Fruit fly (Drosophila melanogaster) whole organism, embryonic: Measurements from ENCODE around the gene Dhdds.
A peak's percentile ranks its signal among the peaks of the same experiment; 100 is the strongest.

Experiments
- Bgb ChIP-seq: fragments of 200-800 bp; sonication (Bioruptor generic); IDR thresholded peaks from 2 replicates; pipeline ENCODE4 v1.3.6; 2022; ENCODE audit warnings: missing biosample characterization, missing genetic modification characterization; ENCODE audit not compliant: partially characterized antibody
- Blimp-1 ChIP-seq: fragments of 200-800 bp; sonication (Bioruptor generic); optimal IDR thresholded peaks from 3 replicates; lab custom pipeline; 2018; ENCODE audit warnings: missing biosample characterization, missing genetic modification characterization, mild to moderate bottlenecking, moderate library complexity, missing genetic modification reagents
- CG11696 ChIP-seq: fragments of 200-800 bp; sonication (Bioruptor generic); IDR thresholded peaks from 2 replicates; pipeline ENCODE4 v1.3.6; 2022; ENCODE audit warnings: missing biosample characterization, missing genetic modification characterization
- CG12769 ChIP-seq: fragments of 200-800 bp; sonication (Bioruptor generic); optimal IDR thresholded peaks from 2 replicates; lab custom pipeline; 2019; ENCODE audit warnings: missing biosample characterization, mild to moderate bottlenecking, missing genetic modification characterization, moderate library complexity
- CG13287 ChIP-seq: fragments of 200-800 bp; sonication (Bioruptor generic); IDR thresholded peaks from 2 replicates; pipeline ENCODE4 v1.3.6; 2022; ENCODE audit warnings: missing biosample characterization, missing genetic modification characterization; ENCODE audit not compliant: partially characterized antibody
- CG13624 ChIP-seq: fragments of 200-800 bp; sonication (Bioruptor generic); optimal IDR thresholded peaks from 2 replicates; lab custom pipeline; 2016; ENCODE audit warnings: missing biosample characterization, missing genetic modification characterization
- CG14441 ChIP-seq: fragments of 200-800 bp; sonication (Bioruptor generic); IDR thresholded peaks from 2 replicates; pipeline ENCODE4 v1.3.6; 2022; ENCODE audit warnings: missing biosample characterization, missing genetic modification characterization
- CG14860 ChIP-seq: fragments of 200-800 bp; sonication (Bioruptor generic); IDR thresholded peaks from 3 replicates; pipeline ENCODE4 v1.3.6; 2022; ENCODE audit warnings: missing biosample characterization, missing genetic modification characterization; ENCODE audit not compliant: partially characterized antibody
- CG15479 ChIP-seq: fragments of 200-800 bp; sonication (Bioruptor generic); optimal IDR thresholded peaks from 3 replicates; lab custom pipeline; 2019; ENCODE audit warnings: missing biosample characterization, mild to moderate bottlenecking, missing genetic modification characterization, moderate library complexity
- CG1792 ChIP-seq: fragments of 200-800 bp; sonication (Bioruptor generic); optimal IDR thresholded peaks from 2 replicates; lab custom pipeline; 2016; ENCODE audit warnings: missing biosample characterization, missing genetic modification characterization
- CG2116 ChIP-seq: fragments of 200-800 bp; sonication (Bioruptor generic); optimal IDR thresholded peaks from 3 replicates; lab custom pipeline; 2018; ENCODE audit warnings: missing biosample characterization, mild to moderate bottlenecking, missing genetic modification characterization
- CG30403 ChIP-seq: fragments of 200-800 bp; sonication (Bioruptor generic); optimal IDR thresholded peaks from 3 replicates; lab custom pipeline; 2016; ENCODE audit warnings: missing biosample characterization, missing genetic modification characterization
- CG32532 ChIP-seq: fragments of 200-800 bp; sonication (Bioruptor generic); IDR thresholded peaks from 2 replicates; pipeline ENCODE4 v1.3.6; 2022; ENCODE audit warnings: missing biosample characterization, missing genetic modification characterization
- CG3407 ChIP-seq: fragments of 200-800 bp; sonication (Bioruptor generic); optimal IDR thresholded peaks from 2 replicates; lab custom pipeline; 2018; ENCODE audit warnings: missing biosample characterization, mild to moderate bottlenecking, missing genetic modification characterization
- CG5180 ChIP-seq: fragments of 200-800 bp; sonication (Bioruptor generic); optimal IDR thresholded peaks from 3 replicates; lab custom pipeline; 2017; ENCODE audit warnings: missing biosample characterization, missing genetic modification characterization, mild to moderate bottlenecking, moderate library complexity, missing genetic modification reagents
- CG6689 ChIP-seq: fragments of 200-800 bp; sonication (Bioruptor generic); IDR thresholded peaks from 2 replicates; pipeline ENCODE4 v1.3.6; 2022; ENCODE audit warnings: missing biosample characterization, missing genetic modification characterization
- CG6813 ChIP-seq: fragments of 200-800 bp; sonication (Bioruptor generic); optimal IDR thresholded peaks from 2 replicates; lab custom pipeline; 2017; ENCODE audit warnings: missing biosample characterization, missing genetic modification characterization, mild to moderate bottlenecking, moderate library complexity, missing genetic modification reagents
- CG7839 ChIP-seq: fragments of 200-800 bp; sonication (Bioruptor generic); optimal IDR thresholded peaks from 3 replicates; lab custom pipeline; 2018; ENCODE audit warnings: missing biosample characterization, mild to moderate bottlenecking, missing genetic modification characterization, moderate library complexity
- CG9932 ChIP-seq: fragments of 200-800 bp; sonication (Bioruptor generic); IDR thresholded peaks from 2 replicates; pipeline ENCODE4 v1.3.6; 2022; ENCODE audit warnings: missing biosample characterization, missing genetic modification characterization
- Deaf1 ChIP-seq: fragments of 200-800 bp; optimal IDR thresholded peaks from 3 replicates; lab custom pipeline; 2019; ENCODE audit warnings: missing biosample characterization, mild to moderate bottlenecking, missing genetic modification characterization, moderate library complexity
- Fer2 ChIP-seq: fragments of 200-800 bp; sonication (Bioruptor generic); optimal IDR thresholded peaks from 2 replicates; lab custom pipeline; 2018; ENCODE audit warnings: missing biosample characterization, mild to moderate bottlenecking, missing genetic modification characterization, moderate library complexity
- MBD-R2 ChIP-seq: fragments of 200-800 bp; sonication (Bioruptor generic); IDR thresholded peaks from 2 replicates; pipeline ENCODE4 v1.3.6; 2022; ENCODE audit warnings: missing biosample characterization, missing genetic modification characterization
- NC2β ChIP-seq: fragments of 200-800 bp; sonication (Bioruptor generic); optimal IDR thresholded peaks from 2 replicates; lab custom pipeline; 2016; ENCODE audit warnings: missing biosample characterization, missing genetic modification characterization
- Pdp1 ChIP-seq, 2 experiments: fragments of 200-800 bp; sonication (Bioruptor generic); optimal IDR thresholded peaks; 3 replicates each; lab custom pipeline; 2016; ENCODE audit warnings: missing biosample characterization in 2 of 2, missing genetic modification characterization in 2 of 2, mild to moderate bottlenecking in 1 of 2, moderate library complexity in 1 of 2
- Poxn ChIP-seq: fragments of 200-800 bp; sonication (Bioruptor generic); IDR thresholded peaks from 2 replicates; pipeline ENCODE4 v1.3.6; 2022; ENCODE audit warnings: missing biosample characterization, missing genetic modification characterization
- Ptx1 ChIP-seq: fragments of 200-800 bp; sonication (Bioruptor generic); IDR thresholded peaks from 2 replicates; pipeline ENCODE4 v1.3.6; 2022; ENCODE audit warnings: missing biosample characterization, missing genetic modification characterization
- Sox102F ChIP-seq: fragments of 200-800 bp; sonication (Bioruptor generic); optimal IDR thresholded peaks from 2 replicates; lab custom pipeline; 2018; ENCODE audit warnings: missing biosample characterization, mild to moderate bottlenecking, missing genetic modification characterization, moderate library complexity
- Sry-δ ChIP-seq: fragments of 200-800 bp; sonication (Bioruptor generic); optimal IDR thresholded peaks from 2 replicates; lab custom pipeline; 2016; ENCODE audit warnings: missing biosample characterization, missing genetic modification characterization
- Xbp1 ChIP-seq: fragments of 200-800 bp; sonication (Bioruptor generic); optimal IDR thresholded peaks from 3 replicates; lab custom pipeline; 2016; ENCODE audit warnings: missing biosample characterization, mild to moderate bottlenecking, missing genetic modification characterization
- amos ChIP-seq: fragments of 200-800 bp; sonication (Bioruptor generic); IDR thresholded peaks from 2 replicates; pipeline ENCODE4 v1.3.6; 2022; ENCODE audit warnings: missing biosample characterization, missing genetic modification characterization; ENCODE audit not compliant: partially characterized antibody
- bcd ChIP-seq: fragments of 200-800 bp; sonication (Bioruptor generic); optimal IDR thresholded peaks from 2 replicates; lab custom pipeline; 2017; ENCODE audit warnings: missing biosample characterization, mild to moderate bottlenecking, missing genetic modification characterization
- dm ChIP-seq: fragments of 200-800 bp; sonication (Bioruptor generic); optimal IDR thresholded peaks from 3 replicates; lab custom pipeline; 2016; ENCODE audit warnings: missing biosample characterization, missing genetic modification characterization
- grau ChIP-seq: fragments of 200-800 bp; optimal IDR thresholded peaks from 3 replicates; lab custom pipeline; 2019; ENCODE audit warnings: missing biosample characterization, mild to moderate bottlenecking, missing genetic modification characterization, moderate library complexity
- insv ChIP-seq, 2 experiments: fragments of 200-800 bp; sonication (Bioruptor generic); optimal IDR thresholded peaks; 3 replicates each; lab custom pipeline; 2016 to 2018; ENCODE audit warnings: missing biosample characterization in 2 of 2, missing genetic modification characterization in 2 of 2
- inv ChIP-seq: fragments of 200-800 bp; sonication (Bioruptor generic); IDR thresholded peaks from 2 replicates; pipeline ENCODE4 v1.3.6; 2022; ENCODE audit warnings: missing biosample characterization, missing genetic modification characterization; ENCODE audit not compliant: partially characterized antibody
- kni ChIP-seq: fragments of 200-800 bp; sonication (Bioruptor generic); optimal IDR thresholded peaks from 3 replicates; lab custom pipeline; 2017; ENCODE audit warnings: mild to moderate bottlenecking, missing biosample characterization, missing genetic modification reagents, missing genetic modification characterization
- lov ChIP-seq, 2 experiments: fragments of 200-800 bp in 1 of 2; fragments of >200 bp in 1 of 2; sonication (Bioruptor generic) in 1 of 2; IDR thresholded peaks in 1 of 2; optimal IDR thresholded peaks in 1 of 2; 2 replicates in 1 of 2; 3 replicates in 1 of 2; pipeline versions ENCODE4 v1.3.6 to Lab custom; 2017 to 2022; ENCODE audit warnings: missing biosample characterization in 1 of 2, missing genetic modification characterization in 1 of 2
- nerfin-2 ChIP-seq: fragments of 200-800 bp; sonication (Bioruptor generic); IDR thresholded peaks from 2 replicates; pipeline ENCODE4 v1.3.6; 2022; ENCODE audit warnings: missing biosample characterization, missing genetic modification characterization; ENCODE audit not compliant: partially characterized antibody
- nmo ChIP-seq: fragments of 200-800 bp; sonication (Bioruptor generic); optimal IDR thresholded peaks from 2 replicates; lab custom pipeline; 2018; ENCODE audit warnings: missing biosample characterization, mild to moderate bottlenecking, missing genetic modification characterization, moderate library complexity
- pita ChIP-seq: fragments of 200-800 bp; sonication (Bioruptor generic); optimal IDR thresholded peaks from 2 replicates; lab custom pipeline; 2017; ENCODE audit warnings: missing biosample characterization, mild to moderate bottlenecking, missing genetic modification characterization
- pzg ChIP-seq: fragments of 200-800 bp; sonication (Bioruptor generic); optimal IDR thresholded peaks from 3 replicates; lab custom pipeline; 2018; ENCODE audit warnings: missing biosample characterization, mild to moderate bottlenecking, missing genetic modification characterization, moderate library complexity
- ranshi ChIP-seq: fragments of 200-800 bp; sonication (Bioruptor generic); IDR thresholded peaks from 2 replicates; pipeline ENCODE4 v1.3.6; 2022; ENCODE audit warnings: missing biosample characterization, missing genetic modification characterization
- sima ChIP-seq: fragments of 200-800 bp; sonication (Bioruptor generic); optimal IDR thresholded peaks from 2 replicates; lab custom pipeline; 2016; ENCODE audit warnings: missing biosample characterization, missing genetic modification characterization
- slou ChIP-seq: fragments of 200-800 bp; sonication (Bioruptor generic); optimal IDR thresholded peaks from 3 replicates; lab custom pipeline; 2016; ENCODE audit warnings: missing biosample characterization, missing genetic modification characterization
- ssp ChIP-seq: fragments of 200-800 bp; sonication (Bioruptor generic); IDR thresholded peaks from 2 replicates; pipeline ENCODE4 v1.3.6; 2022; ENCODE audit warnings: missing biosample characterization, missing genetic modification characterization
- tx ChIP-seq: fragments of 200-800 bp; sonication (Bioruptor generic); optimal IDR thresholded peaks from 2 replicates; lab custom pipeline; 2016; ENCODE audit warnings: missing biosample characterization, missing genetic modification characterization
- yki ChIP-seq: fragments of >200 bp; optimal IDR thresholded peaks from 3 replicates; lab custom pipeline; 2018

Dhdds gene

dm6 chrX:7935798-7936572 is 2.8 kb upstream of the Dhdds start, which contains the start of gene Ubr3 (continued):
- peak; percentile 44 for TF ChIP-seq CG9932 (GFP tag; lab: Robert Waterston, UW)
- peak; percentile 87 for TF ChIP-seq pzg (GFP tag; lab: Kevin White, UChicago)
- peak; percentile 74 for TF ChIP-seq inv (GFP tag; lab: Robert Waterston, UW)
- peak; percentile 77 for TF ChIP-seq CG13287 (GFP tag; lab: Robert Waterston, UW)
- peak in 1 of 2 experiments; percentile 19 for TF ChIP-seq Pdp1 (GFP tag; optimal IDR thresholded peaks at IDR 0.05; lab: Kevin White, UChicago)
- peak; percentile 82 for TF ChIP-seq Sry-δ (GFP tag; lab: Kevin White, UChicago)
- no peak for TF ChIP-seq CG3407
- no peak for TF ChIP-seq grau (tag; lab: Kevin White, UChicago)
- TF ChIP-seq insv (GFP tag; optimal IDR thresholded peaks at IDR 0.05; lab: Kevin White, UChicago): peak in 1 of 2 experiments; percentile 13
- no peak for TF ChIP-seq Sox102F (GFP tag; lab: Kevin White, UChicago)
- peak; percentile 34 for TF ChIP-seq nmo (GFP tag; lab: Kevin White, UChicago)
- no peak for TF ChIP-seq Xbp1 (GFP tag; lab: Kevin White, UChicago)
- TF ChIP-seq NC2β (GFP tag; lab: Kevin White, UChicago): peak; percentile 35
- 0 out of 2 replicates have a peak, but pooled peaks have one; percentile 18 for TF ChIP-seq CG32532 (GFP tag; lab: Robert Waterston, UW)
- peak; percentile 66 for TF ChIP-seq nerfin-2 (GFP tag; lab: Robert Waterston, UW)
- TF ChIP-seq Blimp-1 (GFP tag; lab: Kevin White, UChicago): no peak
- no peak for TF ChIP-seq CG11696 (GFP tag; lab: Robert Waterston, UW)
- peak; percentile 77 for TF ChIP-seq dm (GFP tag; lab: Kevin White, UChicago)
- TF ChIP-seq kni: no peak
- no peak for TF ChIP-seq Fer2 (tag; lab: Kevin White, UChicago)
- peak; percentile 69 for TF ChIP-seq Deaf1 (tag; lab: Kevin White, UChicago)
- peak; percentile 84 for TF ChIP-seq amos (GFP tag; lab: Robert Waterston, UW)
- peak; percentile 66 for TF ChIP-seq CG14860 (GFP tag; lab: Robert Waterston, UW)
- TF ChIP-seq Bgb: peak; percentile 86

DNA sequence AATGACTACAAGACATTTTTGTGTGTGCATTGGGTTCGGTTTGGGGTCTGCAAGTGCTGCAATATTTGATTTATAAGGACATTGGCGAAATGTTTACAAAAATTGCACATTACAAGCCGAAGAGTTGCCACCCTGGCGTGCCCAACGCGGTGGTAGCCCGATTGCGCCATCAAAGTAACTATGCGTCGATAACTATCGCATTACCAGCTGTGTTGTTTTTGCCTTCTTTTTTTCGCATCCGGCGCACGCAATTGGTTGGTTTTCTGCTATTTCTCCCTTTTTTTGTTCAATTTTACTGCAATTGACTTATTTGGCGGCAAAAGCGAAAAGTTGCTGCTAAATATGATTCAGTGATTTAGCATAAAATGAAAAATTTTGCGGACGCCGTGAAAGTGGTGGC is 1.5 kb upstream of the Dhdds start, which contains the start of gene RpS14b:
RpS14b (plus strand) TSS at position 220 of the 400 bp plus-strand sequence.
- TF ChIP-seq CG7839 (tag; lab: Kevin White, UChicago) (peak; percentile 31), CG6813 (GFP tag; lab: Kevin White, UChicago) (peak; percentile 47), CG30403 (GFP tag; lab: Kevin White, UChicago) (peak; percentile 48), CG6689 (GFP tag; lab: Robert Waterston, UW) (no peak), slou (GFP tag; lab: Kevin White, UChicago) (peak; percentile 39), CG5180 (GFP tag; lab: Kevin White, UChicago) (no peak), CG14441 (GFP tag; lab: Robert Waterston, UW) (peak; percentile 64), ssp (GFP tag; lab: Robert Waterston, UW) (peak; percentile 58), CG1792 (GFP tag; lab: Kevin White, UChicago) (peak; percentile 50), CG2116 (GFP tag; lab: Kevin White, UChicago) (peak; percentile 98), lov (optimal IDR thresholded peaks at IDR 0.05; lab: Kevin White, UChicago) (no peak), lov (GFP tag; IDR thresholded peaks at IDR 0.05; lab: Robert Waterston, UW) (peak; percentile 79; the same call in 2 of the 3 replicates), sima (no peak), tx (GFP tag; lab: Kevin White, UChicago) (peak; percentile 1), CG12769 (tag; lab: Kevin White, UChicago) (peak; percentile 37), pita (GFP tag; lab: Kevin White, UChicago) (no peak), Ptx1 (GFP tag; lab: Robert Waterston, UW) (peak; percentile 53), Poxn (no peak), bcd (GFP tag; lab: Kevin White, UChicago) (peak; percentile 76), CG15479 (peak; percentile 81), CG13624 (GFP tag; lab: Kevin White, UChicago) (peak; percentile 67), MBD-R2 (GFP tag; lab: Robert Waterston, UW) (peak; percentile 76), ranshi (GFP tag; lab: Robert Waterston, UW) (peak; percentile 74), yki (no peak)
